Worm (Caenorhabditis elegans) whole organism, late embryonic: Measurements from ENCODE around the gene srd-40.

ENCODE experiments used
- ceh-19 ChIP-seq: fragments of 200-800 bp; sonication (Bioruptor generic); optimal IDR thresholded peaks from 2 replicates; lab custom pipeline; 2018; ENCODE audit warnings: mild to moderate bottlenecking, missing genetic modification characterization, missing compliant biosample characterization
- ceh-2 ChIP-seq: sonication (generic microtip); optimal IDR thresholded peaks from 2 replicates; lab custom pipeline; 2016; ENCODE audit warnings: missing genotype, missing genetic modification characterization, missing compliant biosample characterization
- ceh-9 ChIP-seq: sonication (generic microtip); optimal IDR thresholded peaks from 2 replicates; lab custom pipeline; 2016; ENCODE audit warnings: mild to moderate bottlenecking, missing genetic modification characterization, inconsistent platforms, missing compliant biosample characterization
- hlh-13 ChIP-seq: fragments of 200-800 bp; sonication (Bioruptor generic); optimal IDR thresholded peaks from 2 replicates; lab custom pipeline; 2018; ENCODE audit warnings: mild to moderate bottlenecking, missing genetic modification characterization, missing compliant biosample characterization
- mec-3 ChIP-seq: sonication (generic microtip); optimal IDR thresholded peaks from 2 replicates; lab custom pipeline; 2016; ENCODE audit warnings: borderline replicate concordance, missing genetic modification characterization, missing compliant biosample characterization
- nfya-1 ChIP-seq: sonication (generic microtip); optimal IDR thresholded peaks from 2 replicates; lab custom pipeline; 2017; ENCODE audit warnings: missing genetic modification characterization, mild to moderate bottlenecking, missing compliant biosample characterization, antibody characterized with exemption, moderate library complexity
- pha-4 ChIP-seq: fragments of 150-350 bp; optimal IDR thresholded peaks from 2 replicates; lab custom pipeline; 2018; ENCODE audit warnings: missing biosample characterization, missing genetic modification reagents, missing genetic modification characterization
- unc-55 ChIP-seq: sonication (generic microtip); optimal IDR thresholded peaks from 2 replicates; lab custom pipeline; 2017; ENCODE audit warnings: missing biosample characterization, missing genetic modification reagents, missing genetic modification characterization

- TF ChIP-seq mec-3 (tag; lab: Kevin White, UChicago) (no peak), hlh-13 (GFP tag; lab: Kevin White, UChicago) (no peak), pha-4 (no peak), ceh-19 (no peak), ceh-9 (tag; lab: Kevin White, UChicago) (no peak), nfya-1 (no peak), ceh-2 (tag; lab: Kevin White, UChicago) (no peak), unc-55 (GFP tag; lab: Kevin White, UChicago) (no peak)
These were observed 29.3 kb downstream of the srd-40 start, which contains the start of gene F42F12.4 for ce11 chrX:12352872-12353271.
